Fruit fly (Drosophila melanogaster): ENCODE results near the gene wol.

The wol gene

dm6 chr2L:8270916-8271315, 31.9 kb downstream of the wol start:
- TF ChIP-seq CG8632 (GFP tag; optimal IDR thresholded peaks at IDR 0.05), result peak; percentile 31
- peak; percentile 65 for TF ChIP-seq CG3919 (GFP tag; optimal IDR thresholded peaks at IDR 0.05)
- peak; percentile 92 for TF ChIP-seq CG15336 (GFP tag; IDR thresholded peaks at IDR 0.05)
- peak; percentile 61 for TF ChIP-seq OdsH (GFP tag; optimal IDR thresholded peaks at IDR 0.05)
- TF ChIP-seq topi (GFP tag; optimal IDR thresholded peaks at IDR 0.05), result peak; percentile 41
- peak; percentile 60 for TF ChIP-seq pdm3 (GFP tag; optimal IDR thresholded peaks at IDR 0.05)
- TF ChIP-seq esn (GFP tag; optimal IDR thresholded peaks at IDR 0.05), result peak; percentile 37
- TF ChIP-seq Hr38 (GFP tag; optimal IDR thresholded peaks at IDR 0.05), result no peak
- TF ChIP-seq Blimp-1 (GFP tag; optimal IDR thresholded peaks at IDR 0.05), result no peak
- TF ChIP-seq salr (GFP tag; optimal IDR thresholded peaks at IDR 0.05), result peak; percentile 29 to 53
- TF ChIP-seq CG11294 (GFP tag; IDR thresholded peaks at IDR 0.05), result peak; percentile 57
- no peak for TF ChIP-seq Smox (GFP tag; optimal IDR thresholded peaks at IDR 0.05)
- TF ChIP-seq Sox102F (GFP tag; optimal IDR thresholded peaks at IDR 0.05), result peak; percentile 29
- peak; percentile 41 for TF ChIP-seq CG7368 (GFP tag; optimal IDR thresholded peaks at IDR 0.05)
- TF ChIP-seq eg (GFP tag; IDR thresholded peaks at IDR 0.05), result peak; percentile 82
- peak; percentile 50 for TF ChIP-seq acj6 (GFP tag; optimal IDR thresholded peaks at IDR 0.05)
- TF ChIP-seq CG3032 (tag; optimal IDR thresholded peaks at IDR 0.05), result peak; percentile 44
- TF ChIP-seq CG34406 (GFP tag; optimal IDR thresholded peaks at IDR 0.05), result peak; percentile 27
- no peak for TF ChIP-seq Ets21C (GFP tag; optimal IDR thresholded peaks at IDR 0.05)
- no peak for TF ChIP-seq CG11762 (GFP tag; optimal IDR thresholded peaks at IDR 0.05; ENCODE audit: insufficient read depth)
- peak; percentile 17 for TF ChIP-seq CG4318 (GFP tag; optimal IDR thresholded peaks at IDR 0.05)
- TF ChIP-seq ss (GFP tag; optimal IDR thresholded peaks at IDR 0.05), result peak; percentile 5 to 58
- peak; percentile 72 for TF ChIP-seq CG10631 (GFP tag; optimal IDR thresholded peaks at IDR 0.05)
- TF ChIP-seq Hr39 (GFP tag; optimal IDR thresholded peaks at IDR 0.05), result peak; percentile 1
- peak; percentile 63 for TF ChIP-seq CG1621 (tag; optimal IDR thresholded peaks at IDR 0.05)
- TF ChIP-seq Gug (GFP tag; IDR thresholded peaks at IDR 0.05), result peak; percentile 86
- peak; percentile 49 for TF ChIP-seq CG16779 (tag; optimal IDR thresholded peaks at IDR 0.05)
- TF ChIP-seq Ets96B (tag; optimal IDR thresholded peaks at IDR 0.05), result peak; percentile 59
- TF ChIP-seq CG6808 (GFP tag; optimal IDR thresholded peaks at IDR 0.05), result peak; percentile 61
- peak; percentile 55 for TF ChIP-seq Lpt (GFP tag; optimal IDR thresholded peaks at IDR 0.05)
- TF ChIP-seq Sox15 (GFP tag; optimal IDR thresholded peaks at IDR 0.05), result no peak
- peak; percentile 84 for TF ChIP-seq CG8119 (GFP tag; IDR thresholded peaks at IDR 0.05)
- no peak for TF ChIP-seq CG6854 (GFP tag; optimal IDR thresholded peaks at IDR 0.05)
- peak; percentile 24 for TF ChIP-seq CG8319 (GFP tag; optimal IDR thresholded peaks at IDR 0.05)
- peak; percentile 57 for TF ChIP-seq CG6276 (GFP tag; optimal IDR thresholded peaks at IDR 0.05)
- no peak for TF ChIP-seq CG9139 (GFP tag; optimal IDR thresholded peaks at IDR 0.05)
- peak; percentile 72 for TF ChIP-seq achi (GFP tag; optimal IDR thresholded peaks at IDR 0.05)
- peak; percentile 82 for TF ChIP-seq CG6163 (GFP tag; IDR thresholded peaks at IDR 0.05)
- TF ChIP-seq dac (GFP tag; optimal IDR thresholded peaks at IDR 0.05), result peak; percentile 32
- peak; percentile 45 for TF ChIP-seq cyc (GFP tag; optimal IDR thresholded peaks at IDR 0.05)
- TF ChIP-seq Met (GFP tag; optimal IDR thresholded peaks at IDR 0.05), result peak; percentile 35
- TF ChIP-seq CG31627 (GFP tag; optimal IDR thresholded peaks at IDR 0.05), result no peak
- TF ChIP-seq lz (GFP tag; optimal IDR thresholded peaks at IDR 0.05), result peak; percentile 8
- peak; percentile 33 for TF ChIP-seq dsx (GFP tag; optimal IDR thresholded peaks at IDR 0.05; ENCODE audit: poor library complexity, severe bottlenecking)
- TF ChIP-seq CG11902 (GFP tag; optimal IDR thresholded peaks at IDR 0.05), result no peak
- TF ChIP-seq spab (GFP tag; optimal IDR thresholded peaks at IDR 0.05), result peak; percentile 63
- TF ChIP-seq Hr4 (GFP tag; optimal IDR thresholded peaks at IDR 0.05), result peak; percentile 67
- TF ChIP-seq fkh (GFP tag; optimal IDR thresholded peaks at IDR 0.05), result no peak
- TF ChIP-seq CG10669 (GFP tag; optimal IDR thresholded peaks at IDR 0.05), result peak; percentile 60
- TF ChIP-seq fd59A (GFP tag; optimal IDR thresholded peaks at IDR 0.05), result peak; percentile 57
- TF ChIP-seq fd85E (GFP tag; optimal IDR thresholded peaks at IDR 0.05), result no peak
- peak; percentile 16 for TF ChIP-seq vri (GFP tag; optimal IDR thresholded peaks at IDR 0.05)

All from whole organism, prepupa.